Fruit fly (Drosophila melanogaster) whole organism, prepupa: ENCODE results near the gene pkm.
A peak's percentile ranks its signal among the peaks of the same experiment; 100 is the strongest.

Experiments used
- Blimp-1 ChIP-seq: fragments of 200-800 bp; sonication (Bioruptor generic); optimal IDR thresholded peaks from 3 replicates; lab custom pipeline; 2017; ENCODE audit warnings: missing biosample characterization, missing genetic modification characterization, mild to moderate bottlenecking, moderate library complexity, missing genetic modification reagents
- CG10669 ChIP-seq: fragments of 200-800 bp; sonication (Bioruptor generic); optimal IDR thresholded peaks from 3 replicates; lab custom pipeline; 2018; ENCODE audit warnings: missing biosample characterization, mild to moderate bottlenecking, missing genetic modification characterization, moderate library complexity
- CG11294 ChIP-seq: fragments of 200-800 bp; sonication (Bioruptor generic); IDR thresholded peaks from 2 replicates; pipeline ENCODE4 v1.3.6; 2022; ENCODE audit warnings: missing biosample characterization, missing genetic modification characterization
- CG11762 ChIP-seq: fragments of 200-800 bp; sonication (Bioruptor generic); optimal IDR thresholded peaks from 3 replicates; lab custom pipeline; 2016; ENCODE audit warnings: missing biosample characterization, missing genetic modification characterization; ENCODE audit not compliant: insufficient read depth
- CG11902 ChIP-seq: fragments of 200-800 bp; sonication (Bioruptor generic); optimal IDR thresholded peaks from 3 replicates; lab custom pipeline; 2016; ENCODE audit warnings: missing biosample characterization, missing genetic modification characterization
- CG15336 ChIP-seq: fragments of 200-800 bp; sonication (Bioruptor generic); IDR thresholded peaks from 2 replicates; pipeline ENCODE4 v1.3.6; 2022; ENCODE audit warnings: missing biosample characterization, missing genetic modification characterization
- CG1621 ChIP-seq: fragments of 200-800 bp; sonication (Bioruptor generic); optimal IDR thresholded peaks from 3 replicates; lab custom pipeline; 2018; ENCODE audit warnings: missing biosample characterization, mild to moderate bottlenecking, missing genetic modification characterization
- CG16779 ChIP-seq: fragments of 200-800 bp; sonication (Bioruptor generic); optimal IDR thresholded peaks from 3 replicates; lab custom pipeline; 2017; ENCODE audit warnings: missing biosample characterization, mild to moderate bottlenecking, missing genetic modification characterization
- CG31627 ChIP-seq: fragments of 200-800 bp; sonication (Bioruptor generic); optimal IDR thresholded peaks from 3 replicates; lab custom pipeline; 2016; ENCODE audit warnings: missing biosample characterization, missing genetic modification characterization
- CG32006 ChIP-seq: fragments of 200-800 bp; sonication (Bioruptor generic); optimal IDR thresholded peaks from 3 replicates; lab custom pipeline; 2017; ENCODE audit warnings: missing biosample characterization, mild to moderate bottlenecking, missing genetic modification characterization
- CG3919 ChIP-seq: fragments of 200-800 bp; sonication (Bioruptor generic); optimal IDR thresholded peaks from 3 replicates; lab custom pipeline; 2016; ENCODE audit warnings: missing biosample characterization, missing genetic modification characterization
- CG4318 ChIP-seq: fragments of 200-800 bp; sonication (Bioruptor generic); optimal IDR thresholded peaks from 3 replicates; lab custom pipeline; 2017; ENCODE audit warnings: missing biosample characterization, mild to moderate bottlenecking, missing genetic modification characterization
- CG6163 ChIP-seq: fragments of 200-800 bp; sonication (Bioruptor generic); IDR thresholded peaks from 3 replicates; pipeline ENCODE4 v1.3.6; 2022; ENCODE audit warnings: missing biosample characterization, missing genetic modification characterization
- CG6792 ChIP-seq: fragments of 200-800 bp; sonication (Bioruptor generic); optimal IDR thresholded peaks from 3 replicates; lab custom pipeline; 2016; ENCODE audit warnings: missing biosample characterization, missing genetic modification characterization
- CG6808 ChIP-seq: fragments of 200-800 bp; sonication (Bioruptor generic); optimal IDR thresholded peaks from 3 replicates; lab custom pipeline; 2017; ENCODE audit warnings: missing biosample characterization, missing genetic modification characterization, mild to moderate bottlenecking, moderate library complexity, missing genetic modification reagents
- CG6854 ChIP-seq: fragments of 200-800 bp; sonication (Bioruptor generic); optimal IDR thresholded peaks from 2 replicates; lab custom pipeline; 2017; ENCODE audit warnings: missing biosample characterization, mild to moderate bottlenecking, missing genetic modification characterization
- CG8119 ChIP-seq: fragments of 200-800 bp; sonication (Bioruptor generic); IDR thresholded peaks from 3 replicates; pipeline ENCODE4 v1.3.6; 2022; ENCODE audit warnings: missing biosample characterization, missing genetic modification characterization
- CG8319 ChIP-seq: fragments of 200-800 bp; sonication (Bioruptor generic); optimal IDR thresholded peaks from 3 replicates; lab custom pipeline; 2016; ENCODE audit warnings: missing biosample characterization, missing genetic modification characterization
- Eip75B ChIP-seq: fragments of 200-800 bp; sonication (Bioruptor generic); optimal IDR thresholded peaks from 3 replicates; lab custom pipeline; 2016; ENCODE audit warnings: missing biosample characterization, missing genetic modification characterization
- Eip78C ChIP-seq: fragments of 200-800 bp; sonication (Bioruptor generic); peaks from one replicate; lab custom pipeline; 2016; ENCODE audit warnings: missing biosample characterization, missing genetic modification characterization
- Ets21C ChIP-seq: fragments of 200-800 bp; sonication (Bioruptor generic); optimal IDR thresholded peaks from 3 replicates; lab custom pipeline; 2016; ENCODE audit warnings: missing biosample characterization, missing genetic modification characterization
- Ets96B ChIP-seq: fragments of 200-800 bp; optimal IDR thresholded peaks from 2 replicates; lab custom pipeline; 2019; ENCODE audit warnings: missing biosample characterization, mild to moderate bottlenecking, missing genetic modification characterization, moderate library complexity
- Gug ChIP-seq: fragments of 200-800 bp; sonication (Bioruptor generic); IDR thresholded peaks from 2 replicates; pipeline ENCODE4 v1.3.6; 2022; ENCODE audit warnings: missing biosample characterization, missing genetic modification characterization
- Hr4 ChIP-seq: fragments of 200-800 bp; sonication (Bioruptor generic); optimal IDR thresholded peaks from 3 replicates; lab custom pipeline; 2016; ENCODE audit warnings: missing biosample characterization, missing genetic modification characterization
- Lpt ChIP-seq: fragments of 200-800 bp; sonication (Bioruptor generic); optimal IDR thresholded peaks from 3 replicates; lab custom pipeline; 2016; ENCODE audit warnings: missing biosample characterization, missing genetic modification characterization
- Met ChIP-seq: fragments of 200-800 bp; sonication (Bioruptor generic); optimal IDR thresholded peaks from 3 replicates; lab custom pipeline; 2016; ENCODE audit warnings: missing biosample characterization, missing genetic modification characterization
- OdsH ChIP-seq: fragments of 200-800 bp; sonication (Bioruptor generic); optimal IDR thresholded peaks from 3 replicates; lab custom pipeline; 2016; ENCODE audit warnings: missing biosample characterization, missing genetic modification characterization
- Smox ChIP-seq: fragments of 200-800 bp; sonication (Bioruptor generic); optimal IDR thresholded peaks from 3 replicates; lab custom pipeline; 2016; ENCODE audit warnings: missing biosample characterization, missing genetic modification characterization
- Sox102F ChIP-seq: fragments of 200-800 bp; sonication (Bioruptor generic); optimal IDR thresholded peaks from 2 replicates; lab custom pipeline; 2016; ENCODE audit warnings: missing biosample characterization, mild to moderate bottlenecking, missing genetic modification characterization
- Sox14 ChIP-seq: fragments of 200-800 bp; sonication (Bioruptor generic); optimal IDR thresholded peaks from 3 replicates; lab custom pipeline; 2016; ENCODE audit warnings: missing biosample characterization, missing genetic modification characterization
- Sox15 ChIP-seq: fragments of 200-800 bp; sonication (Bioruptor generic); optimal IDR thresholded peaks from 3 replicates; lab custom pipeline; 2016; ENCODE audit warnings: missing biosample characterization, missing genetic modification characterization
- achi ChIP-seq: fragments of 200-800 bp; sonication (Bioruptor generic); optimal IDR thresholded peaks from 3 replicates; lab custom pipeline; 2016; ENCODE audit warnings: missing biosample characterization, missing genetic modification characterization
- acj6 ChIP-seq: fragments of 200-800 bp; sonication (Bioruptor generic); optimal IDR thresholded peaks from 3 replicates; lab custom pipeline; 2016; ENCODE audit warnings: missing biosample characterization, missing genetic modification characterization
- cyc ChIP-seq: fragments of 200-800 bp; sonication (Bioruptor generic); optimal IDR thresholded peaks from 3 replicates; lab custom pipeline; 2016; ENCODE audit warnings: missing biosample characterization, missing genetic modification characterization
- dac ChIP-seq: fragments of 200-800 bp; sonication (Bioruptor generic); optimal IDR thresholded peaks from 2 replicates; lab custom pipeline; 2017; ENCODE audit warnings: missing biosample characterization, mild to moderate bottlenecking, missing genetic modification characterization
- dsx ChIP-seq: fragments of 200-800 bp; optimal IDR thresholded peaks from 3 replicates; lab custom pipeline; 2019; ENCODE audit warnings: missing biosample characterization, mild to moderate bottlenecking, missing genetic modification characterization, moderate library complexity; ENCODE audit not compliant: poor library complexity, severe bottlenecking
- eg ChIP-seq: fragments of 200-800 bp; sonication (Bioruptor generic); IDR thresholded peaks from 3 replicates; pipeline ENCODE4 v1.3.6; 2022; ENCODE audit warnings: missing biosample characterization, missing genetic modification characterization
- esn ChIP-seq: fragments of 200-800 bp; sonication (Bioruptor generic); optimal IDR thresholded peaks from 2 replicates; lab custom pipeline; 2016; ENCODE audit warnings: missing biosample characterization, mild to moderate bottlenecking, missing genetic modification characterization, moderate library complexity
- fd59A ChIP-seq: fragments of 200-800 bp; sonication (Bioruptor generic); optimal IDR thresholded peaks from 2 replicates; lab custom pipeline; 2017; ENCODE audit warnings: missing biosample characterization, mild to moderate bottlenecking, missing genetic modification characterization, missing genetic modification reagents
- fd85E ChIP-seq: fragments of 200-800 bp; sonication (Bioruptor generic); optimal IDR thresholded peaks from 3 replicates; lab custom pipeline; 2016; ENCODE audit warnings: missing biosample characterization, missing genetic modification characterization
- fkh ChIP-seq: fragments of 200-800 bp; sonication (Bioruptor generic); optimal IDR thresholded peaks from 3 replicates; lab custom pipeline; 2017; ENCODE audit warnings: missing biosample characterization, mild to moderate bottlenecking, missing genetic modification characterization, moderate library complexity
- lz ChIP-seq: fragments of 200-800 bp; sonication (Bioruptor generic); optimal IDR thresholded peaks from 3 replicates; lab custom pipeline; 2016; ENCODE audit warnings: missing biosample characterization, missing genetic modification characterization
- net ChIP-seq: fragments of 200-800 bp; sonication (Bioruptor generic); optimal IDR thresholded peaks from 3 replicates; lab custom pipeline; 2016; ENCODE audit warnings: missing biosample characterization, missing genetic modification characterization
- spab ChIP-seq: fragments of 200-800 bp; sonication (Bioruptor generic); optimal IDR thresholded peaks from 2 replicates; lab custom pipeline; 2017; ENCODE audit warnings: missing biosample characterization, mild to moderate bottlenecking, missing genetic modification characterization, missing genetic modification reagents
- ss ChIP-seq, 2 experiments: fragments of 200-800 bp; sonication (Bioruptor generic); optimal IDR thresholded peaks; 2 replicates in 1 of 2; 3 replicates in 1 of 2; lab custom pipeline; 2017 to 2018; ENCODE audit warnings: mild to moderate bottlenecking in 2 of 2, missing biosample characterization in 2 of 2, missing genetic modification characterization in 2 of 2, moderate library complexity in 1 of 2
- topi ChIP-seq: fragments of 200-800 bp; sonication (Bioruptor generic); optimal IDR thresholded peaks from 3 replicates; lab custom pipeline; 2016; ENCODE audit warnings: missing biosample characterization, missing genetic modification characterization
- vri ChIP-seq: fragments of 200-800 bp; sonication (Bioruptor generic); optimal IDR thresholded peaks from 3 replicates; lab custom pipeline; 2016; ENCODE audit warnings: missing biosample characterization, mild to moderate bottlenecking, missing genetic modification characterization

The pkm gene

dm6 chrX:11628986-11629571, 45.1 kb upstream of the pkm start (continued):
- TF ChIP-seq Hr4 (GFP tag; lab: Kevin White, UChicago) (peak; percentile 9), fd85E (GFP tag; lab: Kevin White, UChicago) (no peak), Sox14 (GFP tag; lab: Kevin White, UChicago) (no peak), acj6 (GFP tag; lab: Kevin White, UChicago) (no peak), spab (GFP tag; lab: Kevin White, UChicago) (no peak), lz (GFP tag; lab: Kevin White, UChicago) (peak; percentile 0), CG8119 (GFP tag; lab: Robert Waterston, UW) (no peak)
- TF ChIP-seq, all 60 proteins: peak for 9

dm6 chrX:11622649-11623425, 38.9 kb upstream of the pkm start:
- TF ChIP-seq CG31627, result peak; percentile 98
- peak; percentile 91 for TF ChIP-seq Hr4 (GFP tag; lab: Kevin White, UChicago)
- peak; percentile 92 for TF ChIP-seq Eip75B (GFP tag; lab: Kevin White, UChicago)
- TF ChIP-seq topi (GFP tag; lab: Kevin White, UChicago), result peak; percentile 99
- peak; percentile 95 for TF ChIP-seq CG8319 (GFP tag; lab: Kevin White, UChicago)
- TF ChIP-seq fkh (GFP tag; lab: Kevin White, UChicago), result no peak
- TF ChIP-seq Smox (GFP tag; lab: Kevin White, UChicago), result peak; percentile 98
- peak; percentile 96 for TF ChIP-seq Ets96B (tag; lab: Kevin White, UChicago)
- peak; percentile 95 for TF ChIP-seq CG6808
- peak; percentile 100 for TF ChIP-seq dsx (GFP tag; lab: Kevin White, UChicago)
- TF ChIP-seq CG10669 (GFP tag; lab: Kevin White, UChicago), result peak; percentile 97
- peak; percentile 89 for TF ChIP-seq Sox15 (GFP tag; lab: Kevin White, UChicago)
- peak; percentile 94 for TF ChIP-seq CG32006 (GFP tag; lab: Kevin White, UChicago)
- TF ChIP-seq Met, result peak; percentile 100
- peak; percentile 72 for TF ChIP-seq dac (GFP tag; lab: Kevin White, UChicago)
- peak; percentile 92 for TF ChIP-seq Blimp-1
- TF ChIP-seq CG4318 (GFP tag; lab: Kevin White, UChicago), result peak; percentile 85
- peak; percentile 93 for TF ChIP-seq fd59A (GFP tag; lab: Kevin White, UChicago)
- peak; percentile 98 for TF ChIP-seq esn (GFP tag; lab: Kevin White, UChicago)
- TF ChIP-seq lz (GFP tag; lab: Kevin White, UChicago), result peak; percentile 98
- TF ChIP-seq CG6854 (GFP tag; lab: Kevin White, UChicago), result peak; percentile 95
- TF ChIP-seq Lpt (GFP tag; lab: Kevin White, UChicago), result peak; percentile 93
- TF ChIP-seq CG16779 (tag; lab: Kevin White, UChicago), result peak; percentile 80
- peak; percentile 96 for TF ChIP-seq Ets21C
- TF ChIP-seq CG15336 (GFP tag; lab: Robert Waterston, UW), result peak; percentile 96
- TF ChIP-seq Gug (GFP tag; lab: Robert Waterston, UW), result peak; percentile 91
- TF ChIP-seq ss (GFP tag; optimal IDR thresholded peaks at IDR 0.05; lab: Kevin White, UChicago), result peak; percentile 97 to 98
- peak; percentile 99 for TF ChIP-seq Eip78C (GFP tag; lab: Kevin White, UChicago)
- peak; percentile 96 for TF ChIP-seq CG11762 (GFP tag; lab: Kevin White, UChicago)
- peak; percentile 96 for TF ChIP-seq net
- peak; percentile 96 for TF ChIP-seq CG6163 (GFP tag; lab: Robert Waterston, UW)
- TF ChIP-seq CG3919 (GFP tag; lab: Kevin White, UChicago), result peak; percentile 97
- TF ChIP-seq cyc (GFP tag; lab: Kevin White, UChicago), result peak; percentile 98
- peak; percentile 97 for TF ChIP-seq eg (GFP tag; lab: Robert Waterston, UW)
- peak; percentile 95 for TF ChIP-seq CG1621 (tag; lab: Kevin White, UChicago)
- TF ChIP-seq achi, result peak; percentile 95
- TF ChIP-seq CG11902, result peak; percentile 94
- TF ChIP-seq CG6792 (GFP tag; lab: Kevin White, UChicago), result peak; percentile 96
- TF ChIP-seq OdsH, result peak; percentile 96
- TF ChIP-seq acj6 (GFP tag; lab: Kevin White, UChicago), result peak; percentile 96
- peak; percentile 92 for TF ChIP-seq CG11294 (GFP tag; lab: Robert Waterston, UW)
- peak; percentile 98 for TF ChIP-seq Sox102F (GFP tag; lab: Kevin White, UChicago)
- peak; percentile 97 for TF ChIP-seq vri
